Worm (Caenorhabditis elegans) whole organism, young adult: ENCODE data around the gene C03B8.3.

ENCODE experiments used
- hlh-26 ChIP-seq: fragments of 200-800 bp; sonication (Bioruptor generic); conservative IDR thresholded peaks from 2 replicates; pipeline ENCODE4 v1.3.6; 2022; ENCODE audit warnings: missing genetic modification reagents, missing genetic modification characterization, missing compliant biosample characterization
- lin-26 ChIP-seq: fragments of 200-800 bp; sonication (Bioruptor generic); IDR thresholded peaks from 2 replicates; pipeline ENCODE4 v1.3.6; 2022; ENCODE audit warnings: missing genetic modification reagents, missing genetic modification characterization, missing compliant biosample characterization
- mel-28 ChIP-seq: sonication (generic microtip); optimal IDR thresholded peaks from 2 replicates; lab custom pipeline; 2016; ENCODE audit warnings: borderline replicate concordance, mild to moderate bottlenecking, missing genetic modification characterization, missing compliant biosample characterization
- nhr-179 ChIP-seq: sonication (generic microtip); optimal IDR thresholded peaks from 2 replicates; lab custom pipeline; 2016; ENCODE audit warnings: mild to moderate bottlenecking, missing genetic modification characterization, missing compliant biosample characterization
- pha-4 ChIP-seq: fragments of 150-350 bp; sonication (generic microtip); optimal IDR thresholded peaks from 2 replicates; lab custom pipeline; 2014; ENCODE audit warnings: missing biosample characterization, missing genetic modification reagents, missing genetic modification characterization
- snpc-3.4 ChIP-seq: sonication (generic microtip); optimal IDR thresholded peaks from 2 replicates; lab custom pipeline; 2017; ENCODE audit warnings: missing genetic modification characterization, mild to moderate bottlenecking, missing compliant biosample characterization, antibody characterized with exemption, moderate library complexity, missing genotype, missing genetic modification reagents
- ztf-3 ChIP-seq: fragments of 200-800 bp; sonication (Bioruptor generic); optimal IDR thresholded peaks from 2 replicates; lab custom pipeline; 2018; ENCODE audit warnings: mild to moderate bottlenecking, missing genetic modification characterization, missing compliant biosample characterization

- TF ChIP-seq snpc-3.4 (tag; lab: Kevin White, UChicago) (no peak), nhr-179 (tag; lab: Kevin White, UChicago) (no peak), mel-28 (tag; lab: Kevin White, UChicago) (no peak), lin-26 (no peak), ztf-3 (GFP tag; lab: Kevin White, UChicago) (no peak), pha-4 (tag; lab: Kevin White, UChicago) (no peak), hlh-26 (GFP tag; lab: Robert Waterston, UW) (no peak)
Measured at ce11 chrIII:7709391-7709790, 2.7 kb upstream of the C03B8.3 start, which contains the start of gene lin-13.
